Worm (Caenorhabditis elegans) whole organism, young adult: Measurements from ENCODE around the gene puf-6.
"Not testable (repeated sequence)": the region's sequence is repeated elsewhere in the genome, so short reads cannot be mapped to it uniquely, and the experiment has no call there.

Experiments used
- B0261.1 ChIP-seq: sonication (generic microtip); optimal IDR thresholded peaks from 2 replicates; lab custom pipeline; 2016; ENCODE audit warnings: mild to moderate bottlenecking, missing genetic modification characterization, moderate library complexity, missing compliant biosample characterization
- B0336.3 ChIP-seq: fragments of 200-800 bp; sonication (Bioruptor generic); IDR thresholded peaks from 2 replicates; pipeline ENCODE4 v1.3.6; 2022; ENCODE audit warnings: missing genetic modification characterization, missing compliant biosample characterization
- F22D6.2 ChIP-seq: sonication (generic microtip); optimal IDR thresholded peaks from 2 replicates; lab custom pipeline; 2016; ENCODE audit warnings: mild to moderate bottlenecking, missing genetic modification characterization, missing compliant biosample characterization
- F37B4.10 ChIP-seq: fragments of 200-800 bp; sonication (Bioruptor generic); IDR thresholded peaks from 2 replicates; pipeline ENCODE4 v1.3.6; 2022; ENCODE audit warnings: missing genetic modification characterization, missing compliant biosample characterization
- K11D2.4 ChIP-seq: fragments of 200-800 bp; sonication (Bioruptor generic); IDR thresholded peaks from 2 replicates; pipeline ENCODE4 v1.3.6; 2022; ENCODE audit warnings: missing genetic modification reagents, missing genetic modification characterization, missing compliant biosample characterization
- aptf-3 ChIP-seq: fragments of 200-800 bp; sonication (Bioruptor generic); IDR thresholded peaks from 2 replicates; pipeline ENCODE4 v1.3.6; 2022; ENCODE audit warnings: missing genetic modification characterization, missing compliant biosample characterization
- attf-5 ChIP-seq: fragments of 200-800 bp; sonication (Bioruptor generic); optimal IDR thresholded peaks from 2 replicates; lab custom pipeline; 2018; ENCODE audit warnings: mild to moderate bottlenecking, missing genetic modification characterization, missing compliant biosample characterization
- bed-1 ChIP-seq: fragments of 200-800 bp; sonication (Bioruptor generic); IDR thresholded peaks from 2 replicates; pipeline ENCODE4 v1.3.6; 2022; ENCODE audit warnings: missing genetic modification reagents, missing genetic modification characterization, missing compliant biosample characterization
- bed-2 ChIP-seq: fragments of 200-800 bp; sonication (Bioruptor generic); IDR thresholded peaks from 2 replicates; pipeline ENCODE4 v1.3.6; 2022; ENCODE audit warnings: missing genetic modification reagents, missing genetic modification characterization, missing compliant biosample characterization
- cebp-1 ChIP-seq, 2 experiments: fragments of 200-800 bp in 1 of 2; sonication (Bioruptor generic) in 1 of 2; sonication (generic microtip) in 1 of 2; IDR thresholded peaks in 1 of 2; optimal IDR thresholded peaks in 1 of 2; 2 replicates each; pipeline versions ENCODE4 v1.3.6 to Lab custom; 2017 to 2022; ENCODE audit warnings: missing compliant biosample characterization in 2 of 2, missing genetic modification characterization in 2 of 2, mild to moderate bottlenecking in 1 of 2, missing genetic modification reagents in 1 of 2, moderate library complexity in 1 of 2
- cebp-2 ChIP-seq: fragments of 200-800 bp; sonication (Bioruptor generic); IDR thresholded peaks from 2 replicates; pipeline ENCODE4 v1.3.6; 2022; ENCODE audit warnings: missing genetic modification characterization, missing compliant biosample characterization
- ceh-91 ChIP-seq: fragments of 200-800 bp; sonication (Bioruptor generic); IDR thresholded peaks from 2 replicates; pipeline ENCODE4 v1.3.6; 2022; ENCODE audit warnings: missing genetic modification reagents, missing genetic modification characterization, missing compliant biosample characterization
- chd-7 ChIP-seq: sonication (generic microtip); optimal IDR thresholded peaks from 2 replicates; lab custom pipeline; 2016; ENCODE audit warnings: mild to moderate bottlenecking, missing genetic modification characterization, moderate library complexity, missing compliant biosample characterization
- efl-1 ChIP-seq: fragments of 150-350 bp; optimal IDR thresholded peaks from 2 replicates; lab custom pipeline; 2014; ENCODE audit warnings: missing biosample characterization, missing genetic modification reagents, missing genetic modification characterization
- egl-18 ChIP-seq: fragments of 200-800 bp; sonication (Bioruptor generic); IDR thresholded peaks from 2 replicates; pipeline ENCODE4 v1.3.6; 2022; ENCODE audit warnings: missing genetic modification reagents, missing genetic modification characterization, missing compliant biosample characterization
- ets-4 ChIP-seq: fragments of 200-800 bp; sonication (Bioruptor generic); optimal IDR thresholded peaks from 2 replicates; lab custom pipeline; 2018; ENCODE audit warnings: mild to moderate bottlenecking, missing genetic modification characterization, missing compliant biosample characterization
- him-1 ChIP-seq: sonication (generic microtip); optimal IDR thresholded peaks from 2 replicates; lab custom pipeline; 2016; ENCODE audit warnings: missing genotype, missing genetic modification reagents, missing genetic modification characterization, missing compliant biosample characterization
- hmg-1.2 ChIP-seq: fragments of 200-800 bp; sonication (Bioruptor generic); IDR thresholded peaks from 2 replicates; pipeline ENCODE4 v1.3.6; 2022; ENCODE audit warnings: missing genetic modification reagents, missing genetic modification characterization, missing compliant biosample characterization
- let-526 ChIP-seq: fragments of 200-800 bp; sonication (Bioruptor generic); IDR thresholded peaks from 2 replicates; pipeline ENCODE4 v1.3.6; 2022; ENCODE audit warnings: missing genetic modification reagents, missing genetic modification characterization, missing compliant biosample characterization
- lsy-27 ChIP-seq: sonication (generic microtip); optimal IDR thresholded peaks from 2 replicates; lab custom pipeline; 2017; ENCODE audit warnings: missing genetic modification characterization, mild to moderate bottlenecking, missing compliant biosample characterization, antibody characterized with exemption, missing genotype, borderline replicate concordance; ENCODE audit not compliant: insufficient read depth
- madf-10 ChIP-seq: sonication (generic microtip); optimal IDR thresholded peaks from 2 replicates; lab custom pipeline; 2016; ENCODE audit warnings: mild to moderate bottlenecking, missing genetic modification characterization, missing compliant biosample characterization
- madf-6 ChIP-seq: fragments of 200-800 bp; sonication (Bioruptor generic); IDR thresholded peaks from 2 replicates; pipeline ENCODE4 v1.3.6; 2022; ENCODE audit warnings: missing genetic modification reagents, missing genetic modification characterization, missing compliant biosample characterization
- mcd-1 ChIP-seq: fragments of 200-800 bp; sonication (Bioruptor generic); IDR thresholded peaks from 2 replicates; pipeline ENCODE4 v1.3.6; 2022; ENCODE audit warnings: missing genetic modification reagents, missing genetic modification characterization, missing compliant biosample characterization
- mel-28 ChIP-seq: sonication (generic microtip); optimal IDR thresholded peaks from 2 replicates; lab custom pipeline; 2016; ENCODE audit warnings: borderline replicate concordance, mild to moderate bottlenecking, missing genetic modification characterization, missing compliant biosample characterization
- nfya-1 ChIP-seq: sonication (generic microtip); optimal IDR thresholded peaks from 2 replicates; lab custom pipeline; 2017; ENCODE audit warnings: antibody characterized with exemption, missing compliant biosample characterization, missing genetic modification characterization, borderline replicate concordance; ENCODE audit not compliant: insufficient read depth
- nhr-120 ChIP-seq: fragments of 200-800 bp; sonication (Bioruptor generic); IDR thresholded peaks from 2 replicates; pipeline ENCODE4 v1.3.6; 2022; ENCODE audit warnings: missing genetic modification characterization, missing compliant biosample characterization
- nhr-27 ChIP-seq: fragments of 200-800 bp; sonication (Bioruptor generic); optimal IDR thresholded peaks from 2 replicates; lab custom pipeline; 2018; ENCODE audit warnings: mild to moderate bottlenecking, missing genetic modification characterization, moderate library complexity, missing compliant biosample characterization
- snpc-1.1 ChIP-seq: sonication (generic microtip); optimal IDR thresholded peaks from 2 replicates; lab custom pipeline; 2017; ENCODE audit warnings: missing genetic modification characterization, mild to moderate bottlenecking, missing compliant biosample characterization, antibody characterized with exemption, moderate library complexity, missing genotype, missing genetic modification reagents; ENCODE audit not compliant: insufficient read depth
- snpc-4 ChIP-seq, 5 experiments: fragments of 150-350 bp in 1 of 5; sonication (generic microtip) in 4 of 5; optimal IDR thresholded peaks; 2 replicates each; lab custom pipeline; 2014 to 2018; ENCODE audit warnings: missing genetic modification characterization in 5 of 5, missing biosample characterization in 3 of 5, antibody characterized with exemption in 2 of 5, mild to moderate bottlenecking in 2 of 5, missing compliant biosample characterization in 2 of 5, missing genotype in 2 of 5, moderate library complexity in 2 of 5, missing genetic modification reagents in 1 of 5
- zfh-2 ChIP-seq: fragments of 200-800 bp; sonication (Bioruptor generic); conservative IDR thresholded peaks from 2 replicates; pipeline ENCODE4 v1.3.6; 2022; ENCODE audit warnings: missing genetic modification reagents, missing genetic modification characterization, missing compliant biosample characterization
- ztf-25 ChIP-seq: fragments of 200-800 bp; sonication (Bioruptor generic); IDR thresholded peaks from 2 replicates; pipeline ENCODE4 v1.3.6; 2022; ENCODE audit warnings: missing genetic modification reagents, missing genetic modification characterization, missing compliant biosample characterization

Gene puf-6

DNA sequence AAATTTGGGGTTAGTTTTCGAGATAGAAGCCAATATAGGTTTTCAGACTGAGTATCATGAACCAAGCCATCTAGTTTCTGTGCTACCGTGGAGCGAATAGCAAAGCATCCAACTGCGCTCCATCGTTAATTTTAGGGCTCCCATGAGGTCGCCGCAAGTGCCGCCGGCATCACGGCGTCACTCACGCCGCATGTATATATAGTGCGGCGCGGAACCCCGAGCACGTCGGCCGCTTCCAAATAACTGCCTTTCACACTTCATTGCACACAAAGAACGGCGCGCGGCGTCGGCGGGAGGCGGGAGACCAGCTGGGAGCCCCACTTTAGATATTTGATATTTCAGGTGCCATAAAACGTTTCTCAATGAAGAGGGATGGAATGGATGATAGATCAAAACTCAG is 6.8 kb upstream of the puf-6 start:
- TF ChIP-seq F37B4.10 (GFP tag; lab: Robert Waterston, UW) (no peak), madf-6 (GFP tag; lab: Robert Waterston, UW) (no peak), ztf-25 (no peak), ceh-91 (GFP tag; lab: Robert Waterston, UW) (no peak), nhr-27 (tag; lab: Kevin White, UChicago) (no peak), attf-5 (GFP tag; lab: Kevin White, UChicago) (no peak), aptf-3 (GFP tag; lab: Robert Waterston, UW) (no peak), lsy-27 (tag; lab: Kevin White, UChicago) (no peak), snpc-4 (GFP tag; optimal IDR thresholded peaks at IDR 0.05; lab: Kevin White, UChicago) (peak; percentile 55), snpc-4 (tag; optimal IDR thresholded peaks at IDR 0.05; lab: Kevin White, UChicago) (peak in 2 of 4 experiments; percentile 71 to 88), K11D2.4 (GFP tag; lab: Robert Waterston, UW) (no peak), let-526 (no peak), snpc-1.1 (peak; percentile 56), F22D6.2 (tag; lab: Kevin White, UChicago) (no peak), cebp-1 (GFP tag; IDR thresholded peaks at IDR 0.05; lab: Robert Waterston, UW) (no peak), cebp-1 (tag; optimal IDR thresholded peaks at IDR 0.05; lab: Kevin White, UChicago) (no peak), chd-7 (tag; lab: Kevin White, UChicago) (no peak), efl-1 (GFP tag; lab: Kevin White, UChicago) (no peak), hmg-1.2 (GFP tag; lab: Robert Waterston, UW) (peak; percentile 54; the same call in 1 of the 2 replicates), mel-28 (tag; lab: Kevin White, UChicago) (no peak), him-1 (tag; lab: Kevin White, UChicago) (no peak), nhr-120 (GFP tag; lab: Robert Waterston, UW) (no peak), bed-1 (no peak), madf-10 (tag; lab: Kevin White, UChicago) (no peak), zfh-2 (GFP tag; lab: Robert Waterston, UW) (peak; percentile 77), cebp-2 (GFP tag; lab: Robert Waterston, UW) (no peak), B0261.1 (tag; lab: Kevin White, UChicago) (no peak), B0336.3 (GFP tag; lab: Robert Waterston, UW) (no peak)
- TF ChIP-seq, all 124 proteins: peak for 4

DNA sequence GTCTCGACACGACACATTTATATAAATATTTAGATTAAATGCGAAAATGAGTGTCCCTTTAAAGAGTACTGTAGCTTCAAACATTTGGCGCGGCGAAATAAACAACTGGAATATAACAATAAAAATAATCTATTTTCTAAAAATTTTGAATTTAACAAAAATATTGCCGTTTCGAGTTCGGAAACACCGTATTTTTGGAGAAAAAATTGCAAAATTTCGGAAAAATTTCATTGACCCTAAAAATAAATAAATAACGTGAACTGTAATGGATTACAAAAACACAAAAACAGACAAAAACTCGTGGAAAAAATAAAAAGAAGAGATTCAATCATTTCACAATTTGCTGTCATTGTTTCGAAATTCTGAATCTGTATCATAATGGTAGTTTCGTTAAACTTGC is 4.4 kb upstream of the puf-6 start, which contains the start of gene F42G4.2:
Gene F42G4.2 (plus strand): TSS at position 301 of the 400 bp plus-strand sequence.
- TF ChIP-seq nfya-1 (tag; lab: Kevin White, UChicago); madf-10 (tag; lab: Kevin White, UChicago); ets-4 (GFP tag; lab: Kevin White, UChicago): not testable (repeated sequence)
- TF ChIP-seq, all 124 proteins: peak for 0; not testable (repeated sequence) for 124

DNA sequence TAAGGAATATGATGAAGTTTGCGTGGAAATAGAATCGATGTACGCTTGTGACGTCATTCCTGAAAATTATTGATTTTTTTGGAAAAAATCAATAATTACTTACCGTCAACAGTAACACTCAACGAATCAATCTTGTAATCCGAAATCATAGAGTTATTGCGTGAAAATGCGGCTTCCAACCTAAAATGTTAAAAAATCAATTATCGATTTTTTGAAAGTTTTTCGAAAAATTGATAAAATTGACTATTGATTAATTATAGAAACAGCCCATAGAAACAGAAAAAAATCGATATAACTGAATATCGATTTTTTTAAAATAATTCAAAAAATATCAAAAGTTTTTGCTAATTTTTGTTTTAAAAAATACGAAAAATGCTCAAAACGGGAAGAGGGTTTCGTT is 3.9 kb upstream of the puf-6 start, which contains the start of gene F42G4.7:
Gene F42G4.7 (minus strand): TSS at position 185 of the 400 bp plus-strand sequence.
- TF ChIP-seq snpc-4 (GFP tag; optimal IDR thresholded peaks at IDR 0.05; lab: Kevin White, UChicago); snpc-4 (tag; optimal IDR thresholded peaks at IDR 0.05; lab: Kevin White, UChicago); bed-2; egl-18: not testable (repeated sequence)

DNA sequence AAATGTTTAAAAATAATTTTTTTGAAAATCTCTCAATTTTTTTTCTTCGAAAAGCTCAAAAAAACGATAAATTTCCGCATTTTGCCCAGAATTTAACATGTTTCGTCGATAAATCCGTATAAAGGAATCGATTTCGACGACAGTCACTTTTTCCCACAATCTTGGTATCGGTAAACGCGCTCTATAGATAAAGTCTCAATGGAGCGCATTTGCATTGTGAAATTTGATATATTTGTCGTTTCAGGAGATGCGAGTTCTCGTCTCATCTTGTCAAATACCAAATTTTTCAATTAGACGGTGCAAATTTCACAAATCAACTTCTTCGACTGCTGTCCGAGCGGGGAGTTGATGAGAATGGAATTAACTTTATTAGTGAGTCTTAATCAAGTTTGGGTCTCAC is 4.1 kb downstream of the puf-6 start:
- TF ChIP-seq mcd-1 (GFP tag; lab: Robert Waterston, UW) = peak; percentile 57; the same call in 1 of the 2 replicates
- peak; percentile 24; the same call in 1 of the 2 replicates for TF ChIP-seq madf-6 (GFP tag; lab: Robert Waterston, UW)
